ENCODE assay signal across 1 fruit fly cellular context in genomic region chr3R:30600154-30601009, dm6.
TF ChIP-seq lines count a peak whose summit lies in the region.

No protein-coding gene starts in this region.

TF ChIP-seq in whole organism, embryonic, 481 proteins besides CTCF, POLR2A, EP300 and RAD21 (continued from another document and continues in another):
- TF ChIP-seq Dp (GFP tag; optimal IDR thresholded peaks at IDR 0.05; lab: Kevin White, UChicago) (no peak), CG1529 (GFP tag; optimal IDR thresholded peaks at IDR 0.05; lab: Kevin White, UChicago) (peak; percentile 80), Med (GFP tag; lab: Kevin White, UChicago) (peak; percentile 96), tll (GFP tag; optimal IDR thresholded peaks at IDR 0.05; lab: Kevin White, UChicago) (peak in 1 of 2 experiments; percentile 6), aop (GFP tag; IDR thresholded peaks at IDR 0.05; lab: Robert Waterston, UW) (peak; percentile 81), fd96Cb (tag; optimal IDR thresholded peaks at IDR 0.05; lab: Kevin White, UChicago) (peak; percentile 86), Xrp1 (GFP tag; IDR thresholded peaks at IDR 0.05; lab: Robert Waterston, UW) (peak; percentile 95), CG18011 (GFP tag; optimal IDR thresholded peaks at IDR 0.05; lab: Kevin White, UChicago) (peak; percentile 81), Gsc (GFP tag; IDR thresholded peaks at IDR 0.05; lab: Robert Waterston, UW) (no peak), CG1024 (GFP tag; IDR thresholded peaks at IDR 0.05; lab: Robert Waterston, UW) (peak; percentile 89), Mad (GFP tag; optimal IDR thresholded peaks at IDR 0.05; lab: Kevin White, UChicago) (peak; percentile 88), danr (GFP tag; IDR thresholded peaks at IDR 0.05; lab: Robert Waterston, UW) (peak; percentile 80), GATAe (GFP tag; conservative IDR thresholded peaks at IDR 0.05; lab: Robert Waterston, UW) (peak; percentile 59; the same call in 1 of the 2 replicates), E2f2 (GFP tag; IDR thresholded peaks at IDR 0.05; lab: Robert Waterston, UW) (peak; percentile 78), Mes4 (GFP tag; optimal IDR thresholded peaks at IDR 0.05; lab: Kevin White, UChicago) (peak; percentile 86), CG32772 (GFP tag; IDR thresholded peaks at IDR 0.05; lab: Robert Waterston, UW) (peak; percentile 92), slp2 (GFP tag; optimal IDR thresholded peaks at IDR 0.05; lab: Kevin White, UChicago) (peak; percentile 82), Hr3 (GFP tag; optimal IDR thresholded peaks at IDR 0.05; lab: Kevin White, UChicago) (peak; percentile 86), CG10543 (GFP tag; optimal IDR thresholded peaks at IDR 0.05; lab: Kevin White, UChicago) (peak; percentile 70), CG2202 (tag; optimal IDR thresholded peaks at IDR 0.05; lab: Kevin White, UChicago) (peak; percentile 74), prd (optimal IDR thresholded peaks at IDR 0.05; lab: Kevin White, UChicago) (no peak), prd (GFP tag; IDR thresholded peaks at IDR 0.05; lab: Robert Waterston, UW) (peak; percentile 93), CG3726 (GFP tag; IDR thresholded peaks at IDR 0.05; lab: Robert Waterston, UW) (peak; percentile 93), CG14667 (GFP tag; IDR thresholded peaks at IDR 0.05; lab: Robert Waterston, UW) (peak; percentile 84), rib (GFP tag; IDR thresholded peaks at IDR 0.05; lab: Robert Waterston, UW) (peak; percentile 90), Pdp1 (GFP tag; optimal IDR thresholded peaks at IDR 0.05; lab: Kevin White, UChicago) (peak; percentile 89 to 92), CG17912 (GFP tag; optimal IDR thresholded peaks at IDR 0.05; lab: Kevin White, UChicago) (peak; percentile 36), Atf3 (GFP tag; optimal IDR thresholded peaks at IDR 0.05; lab: Kevin White, UChicago) (peak; percentile 85), emc (GFP tag; optimal IDR thresholded peaks at IDR 0.05; lab: Kevin White, UChicago) (peak; percentile 81), sqz (GFP tag; optimal IDR thresholded peaks at IDR 0.05; lab: Kevin White, UChicago) (peak; percentile 44), CG11247 (GFP tag; IDR thresholded peaks at IDR 0.05; lab: Robert Waterston, UW) (peak; percentile 91), CG30431 (GFP tag; optimal IDR thresholded peaks at IDR 0.05; lab: Kevin White, UChicago) (peak; percentile 76), luna (GFP tag; optimal IDR thresholded peaks at IDR 0.05; lab: Kevin White, UChicago) (peak; percentile 62), Dip2 (GFP tag; IDR thresholded peaks at IDR 0.05; lab: Robert Waterston, UW) (peak; percentile 38; the same call in 1 of the 2 replicates), CG15514 (GFP tag; optimal IDR thresholded peaks at IDR 0.05; lab: Kevin White, UChicago) (peak; percentile 82), CG16813 (GFP tag; IDR thresholded peaks at IDR 0.05; lab: Robert Waterston, UW; ENCODE audit: partially characterized antibody) (no peak), CG10321 (GFP tag; IDR thresholded peaks at IDR 0.05; lab: Robert Waterston, UW) (peak; percentile 64), CG4404 (GFP tag; IDR thresholded peaks at IDR 0.05; lab: Robert Waterston, UW) (peak; percentile 51), Dek (tag; optimal IDR thresholded peaks at IDR 0.05; lab: Kevin White, UChicago) (peak; percentile 88), Sin3A (optimal IDR thresholded peaks at IDR 0.05; lab: Kevin White, UChicago) (no peak), Ets97D (GFP tag; optimal IDR thresholded peaks at IDR 0.05; lab: Kevin White, UChicago) (peak; percentile 42), CG17612 (GFP tag; IDR thresholded peaks at IDR 0.05; lab: Robert Waterston, UW) (peak; percentile 83), CG3838 (GFP tag; optimal IDR thresholded peaks at IDR 0.05; lab: Kevin White, UChicago) (peak; percentile 83), nom (GFP tag; optimal IDR thresholded peaks at IDR 0.05; lab: Kevin White, UChicago) (peak; percentile 51), Ssrp (tag; optimal IDR thresholded peaks at IDR 0.05; lab: Kevin White, UChicago) (peak; percentile 78), mam (GFP tag; optimal IDR thresholded peaks at IDR 0.05; lab: Kevin White, UChicago) (peak; percentile 87), ase (GFP tag; IDR thresholded peaks at IDR 0.05; lab: Robert Waterston, UW) (peak; percentile 93; the same call in 2 of the 3 replicates), Dfd (GFP tag; optimal IDR thresholded peaks at IDR 0.05; lab: Kevin White, UChicago) (no peak), exex (tag; optimal IDR thresholded peaks at IDR 0.05; lab: Kevin White, UChicago) (peak; percentile 31), CG12942 (GFP tag; optimal IDR thresholded peaks at IDR 0.05; lab: Kevin White, UChicago) (peak; percentile 82), CG2116 (GFP tag; optimal IDR thresholded peaks at IDR 0.05; lab: Kevin White, UChicago) (peak; percentile 67), gsb-n (tag; optimal IDR thresholded peaks at IDR 0.05; lab: Kevin White, UChicago) (peak; percentile 91), CG6765 (GFP tag; optimal IDR thresholded peaks at IDR 0.05; lab: Kevin White, UChicago) (peak; percentile 89), Atf-2 (GFP tag; optimal IDR thresholded peaks at IDR 0.05; lab: Kevin White, UChicago) (peak; percentile 78), dimm (GFP tag; IDR thresholded peaks at IDR 0.05; lab: Robert Waterston, UW) (peak; percentile 77), Hmr (GFP tag; optimal IDR thresholded peaks at IDR 0.05; lab: Kevin White, UChicago) (peak; percentile 93), org-1 (GFP tag; optimal IDR thresholded peaks at IDR 0.05; lab: Kevin White, UChicago) (peak; percentile 88), CG1832 (GFP tag; optimal IDR thresholded peaks at IDR 0.05; lab: Kevin White, UChicago) (no peak), z (GFP tag; IDR thresholded peaks at IDR 0.05; lab: Robert Waterston, UW) (peak; percentile 93), NC2β (GFP tag; optimal IDR thresholded peaks at IDR 0.05; lab: Kevin White, UChicago) (peak; percentile 91), ttk (GFP tag; IDR thresholded peaks at IDR 0.05; lab: Robert Waterston, UW) (peak; percentile 89), zfh2 (GFP tag; optimal IDR thresholded peaks at IDR 0.05; lab: Kevin White, UChicago) (peak; percentile 82), phol (tag; optimal IDR thresholded peaks at IDR 0.05; lab: Kevin White, UChicago) (peak; percentile 88), pnt (GFP tag; optimal IDR thresholded peaks at IDR 0.05; lab: Kevin White, UChicago) (peak; percentile 69), crc (GFP tag; optimal IDR thresholded peaks at IDR 0.05; lab: Kevin White, UChicago) (peak; percentile 85), Trl (optimal IDR thresholded peaks at IDR 0.05; lab: Kevin White, UChicago) (peak; percentile 81 to 97), Trl (GFP tag; optimal IDR thresholded peaks at IDR 0.05; lab: Kevin White, UChicago) (peak; percentile 88), tx (GFP tag; optimal IDR thresholded peaks at IDR 0.05; lab: Kevin White, UChicago) (peak; percentile 84), Bdp1 (GFP tag; optimal IDR thresholded peaks at IDR 0.05; lab: Kevin White, UChicago) (peak; percentile 82), jing (GFP tag; optimal IDR thresholded peaks at IDR 0.05; lab: Kevin White, UChicago) (peak; percentile 64), CG30403 (GFP tag; optimal IDR thresholded peaks at IDR 0.05; lab: Kevin White, UChicago) (peak; percentile 95), CkIIα-i1 (GFP tag; IDR thresholded peaks at IDR 0.05; lab: Robert Waterston, UW) (peak; percentile 55; the same call in 1 of the 2 replicates), gt (GFP tag; IDR thresholded peaks at IDR 0.05; lab: Robert Waterston, UW) (peak; percentile 57; the same call in 1 of the 2 replicates), CG15269 (tag; optimal IDR thresholded peaks at IDR 0.05; lab: Kevin White, UChicago) (peak; percentile 90), CG8765 (GFP tag; IDR thresholded peaks at IDR 0.05; lab: Robert Waterston, UW) (peak; percentile 63), nerfin-1 (tag; optimal IDR thresholded peaks at IDR 0.05; lab: Kevin White, UChicago) (peak; percentile 76), Lim3 (GFP tag; IDR thresholded peaks at IDR 0.05; lab: Robert Waterston, UW) (peak; percentile 77), E2f1 (GFP tag; IDR thresholded peaks at IDR 0.05; lab: Robert Waterston, UW) (peak; percentile 94), cad (GFP tag; optimal IDR thresholded peaks at IDR 0.05; lab: Kevin White, UChicago) (no peak), CG9609 (GFP tag; optimal IDR thresholded peaks at IDR 0.05; lab: Kevin White, UChicago) (peak; percentile 81), CG8290 (GFP tag; optimal IDR thresholded peaks at IDR 0.05; lab: Kevin White, UChicago) (peak; percentile 79), CG8290 (tag; optimal IDR thresholded peaks at IDR 0.05; lab: Kevin White, UChicago) (peak in 1 of 2 experiments; percentile 80), CG5245 (GFP tag; optimal IDR thresholded peaks at IDR 0.05; lab: Kevin White, UChicago) (peak; percentile 90), Fer1 (GFP tag; optimal IDR thresholded peaks at IDR 0.05; lab: Kevin White, UChicago) (peak; percentile 93), shn (GFP tag; optimal IDR thresholded peaks at IDR 0.05; lab: Kevin White, UChicago) (peak; percentile 74), ewg (GFP tag; optimal IDR thresholded peaks at IDR 0.05; lab: Kevin White, UChicago) (peak; percentile 78), amos (GFP tag; IDR thresholded peaks at IDR 0.05; lab: Robert Waterston, UW; ENCODE audit: partially characterized antibody) (peak; percentile 38; the same call in 1 of the 2 replicates), hth (optimal IDR thresholded peaks at IDR 0.05; lab: Kevin White, UChicago) (no peak), CG31365 (tag; optimal IDR thresholded peaks at IDR 0.05; lab: Kevin White, UChicago) (peak; percentile 63), HHEX (GFP tag; optimal IDR thresholded peaks at IDR 0.05; lab: Kevin White, UChicago) (peak; percentile 91), CG32767 (GFP tag; IDR thresholded peaks at IDR 0.05; lab: Robert Waterston, UW) (peak; percentile 89), Lhr (GFP tag; optimal IDR thresholded peaks at IDR 0.05; lab: Kevin White, UChicago) (peak; percentile 54), da (GFP tag; optimal IDR thresholded peaks at IDR 0.05; lab: Kevin White, UChicago) (peak; percentile 60), CG10267 (tag; optimal IDR thresholded peaks at IDR 0.05; lab: Kevin White, UChicago) (peak; percentile 88), dati (GFP tag; IDR thresholded peaks at IDR 0.05; lab: Robert Waterston, UW) (peak; percentile 77), MTF-1 (GFP tag; optimal IDR thresholded peaks at IDR 0.05; lab: Kevin White, UChicago; ENCODE audit: borderline replicate concordance) (peak; percentile 62), jumu (GFP tag; optimal IDR thresholded peaks at IDR 0.05; lab: Kevin White, UChicago) (peak; percentile 77), btn (GFP tag; optimal IDR thresholded peaks at IDR 0.05; lab: Kevin White, UChicago) (peak; percentile 58), CG17328 (GFP tag; IDR thresholded peaks at IDR 0.05; lab: Robert Waterston, UW) (peak; percentile 96), lab (GFP tag; optimal IDR thresholded peaks at IDR 0.05; lab: Kevin White, UChicago) (peak; percentile 94), H2.0 (GFP tag; IDR thresholded peaks at IDR 0.05; lab: Robert Waterston, UW) (peak; percentile 93), Taf1 (GFP tag; IDR thresholded peaks at IDR 0.05; lab: Robert Waterston, UW) (peak; percentile 80), nau (GFP tag; optimal IDR thresholded peaks at IDR 0.05; lab: Kevin White, UChicago) (peak; percentile 87), crp (GFP tag; optimal IDR thresholded peaks at IDR 0.05; lab: Kevin White, UChicago) (peak; percentile 6 to 85), mirr (GFP tag; optimal IDR thresholded peaks at IDR 0.05; lab: Kevin White, UChicago) (peak; percentile 24), CG7357 (GFP tag; IDR thresholded peaks at IDR 0.05; lab: Robert Waterston, UW) (peak; percentile 79), chif (GFP tag; optimal IDR thresholded peaks at IDR 0.05; lab: Kevin White, UChicago) (peak; percentile 81 to 86), CG13775 (GFP tag; optimal IDR thresholded peaks at IDR 0.05; lab: Kevin White, UChicago) (peak; percentile 86), slou (GFP tag; optimal IDR thresholded peaks at IDR 0.05; lab: Kevin White, UChicago) (peak; percentile 70), CG2199 (GFP tag; IDR thresholded peaks at IDR 0.05; lab: Robert Waterston, UW) (peak; percentile 83; the same call in 1 of the 3 replicates), CG12236 (GFP tag; optimal IDR thresholded peaks at IDR 0.05; lab: Kevin White, UChicago) (peak; percentile 74), ftz-f1 (GFP tag; optimal IDR thresholded peaks at IDR 0.05; lab: Kevin White, UChicago) (peak; percentile 42), Nf-YB (GFP tag; optimal IDR thresholded peaks at IDR 0.05; lab: Kevin White, UChicago) (peak; percentile 78), CG6791 (GFP tag; IDR thresholded peaks at IDR 0.05; lab: Robert Waterston, UW; ENCODE audit: partially characterized antibody) (peak; percentile 38; the same call in 1 of the 3 replicates), Mrtf (GFP tag; IDR thresholded peaks at IDR 0.05; lab: Robert Waterston, UW) (peak; percentile 87), CG12659 (GFP tag; optimal IDR thresholded peaks at IDR 0.05; lab: Kevin White, UChicago) (peak; percentile 88), CG12104 (GFP tag; optimal IDR thresholded peaks at IDR 0.05; lab: Kevin White, UChicago) (peak; percentile 92), bowl (GFP tag; IDR thresholded peaks at IDR 0.05; lab: Robert Waterston, UW) (peak; percentile 92), Gug (GFP tag; IDR thresholded peaks at IDR 0.05; lab: Robert Waterston, UW) (peak; percentile 79), CG4282 (GFP tag; optimal IDR thresholded peaks at IDR 0.05; lab: Kevin White, UChicago) (peak; percentile 54), Ptx1 (GFP tag; IDR thresholded peaks at IDR 0.05; lab: Robert Waterston, UW) (peak; percentile 91), Dad (GFP tag; optimal IDR thresholded peaks at IDR 0.05; lab: Kevin White, UChicago) (peak; percentile 86), vnd (GFP tag; IDR thresholded peaks at IDR 0.05; lab: Robert Waterston, UW; ENCODE audit: partially characterized antibody) (no peak), CG18764 (GFP tag; optimal IDR thresholded peaks at IDR 0.05; lab: Kevin White, UChicago) (peak; percentile 88), Spps (tag; optimal IDR thresholded peaks at IDR 0.05; lab: Kevin White, UChicago) (peak; percentile 88), C15 (GFP tag; IDR thresholded peaks at IDR 0.05; lab: Robert Waterston, UW) (peak; percentile 89), lilli (GFP tag; optimal IDR thresholded peaks at IDR 0.05; lab: Kevin White, UChicago) (peak; percentile 93), CG8478 (optimal IDR thresholded peaks at IDR 0.05; lab: Kevin White, UChicago) (no peak), h (optimal IDR thresholded peaks at IDR 0.05; lab: Kevin White, UChicago) (no peak), lbe (GFP tag; optimal IDR thresholded peaks at IDR 0.05; lab: Kevin White, UChicago) (peak; percentile 92), Abd-B (GFP tag; optimal IDR thresholded peaks at IDR 0.05; lab: Kevin White, UChicago) (peak; percentile 70)
